Fruit fly (Drosophila melanogaster) whole organism, wandering third instar larva: ENCODE results near the gene mRpL19.

ENCODE experiments used
- Abd-B ChIP-seq: fragments of >200 bp; optimal IDR thresholded peaks from 2 replicates; lab custom pipeline; 2017; ENCODE audit warnings: missing biosample characterization, missing genetic modification characterization
- Hr78 ChIP-seq: fragments of >200 bp; optimal IDR thresholded peaks from 2 replicates; lab custom pipeline; 2017; ENCODE audit warnings: missing biosample characterization, missing genetic modification characterization
- br ChIP-seq: fragments of 200-800 bp; sonication (Bioruptor generic); optimal IDR thresholded peaks from 2 replicates; lab custom pipeline; 2016; ENCODE audit warnings: missing biosample characterization, missing genetic modification characterization
- lola ChIP-seq: fragments of >200 bp; optimal IDR thresholded peaks from 2 replicates; lab custom pipeline; 2017; ENCODE audit warnings: missing biosample characterization, missing genetic modification characterization
- pan ChIP-seq: fragments of >200 bp; optimal IDR thresholded peaks from 2 replicates; lab custom pipeline; 2017

DNA sequence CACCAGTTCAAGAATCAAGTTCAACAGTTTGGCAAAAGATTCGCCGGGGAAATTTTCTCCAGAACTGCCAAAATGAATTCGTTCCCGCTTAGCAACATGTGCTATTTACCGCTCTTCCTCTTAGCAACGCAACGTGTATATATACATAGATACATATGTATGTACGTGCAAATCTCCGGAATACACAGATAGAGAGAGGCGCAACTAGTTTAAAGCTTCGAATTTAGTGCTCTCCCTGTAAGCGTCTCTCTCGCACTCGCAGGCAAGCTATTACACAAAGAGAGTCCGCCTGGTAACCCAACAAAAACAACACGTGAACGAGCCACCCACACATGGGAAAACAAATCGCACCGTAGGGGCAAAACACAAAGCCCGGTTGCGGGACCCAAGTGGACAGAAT, 15.2 kb upstream of the mRpL19 start:
- TF ChIP-seq lola (no peak), Abd-B (GFP tag; lab: Kevin White, UChicago) (no peak), pan (lab: Kevin White, UChicago) (no peak), br (GFP tag; lab: Kevin White, UChicago) (no peak), Hr78 (no peak)
